Fruit fly (Drosophila melanogaster) whole organism, embryonic: ENCODE results near the gene spel1.
A peak's percentile ranks its signal among the peaks of the same experiment; 100 is the strongest.

ENCODE experiments used
- Awh ChIP-seq: fragments of 200-800 bp; sonication (Bioruptor generic); IDR thresholded peaks from 2 replicates; pipeline ENCODE4, ENCODE4 v1.3.6; 2022; ENCODE audit warnings: missing biosample characterization, missing genetic modification characterization
- Bgb ChIP-seq: fragments of 200-800 bp; sonication (Bioruptor generic); IDR thresholded peaks from 2 replicates; pipeline ENCODE4 v1.3.6; 2022; ENCODE audit warnings: missing biosample characterization, missing genetic modification characterization; ENCODE audit not compliant: partially characterized antibody
- CG11247 ChIP-seq: fragments of 200-800 bp; sonication (Bioruptor generic); IDR thresholded peaks from 2 replicates; pipeline ENCODE4 v1.3.6; 2022; ENCODE audit warnings: missing biosample characterization, missing genetic modification characterization
- CG11398 ChIP-seq: fragments of 200-800 bp; sonication (Bioruptor generic); optimal IDR thresholded peaks from 2 replicates; lab custom pipeline; 2016; ENCODE audit warnings: missing biosample characterization, missing genetic modification characterization
- CG11723 ChIP-seq: fragments of 200-800 bp; sonication (Bioruptor generic); optimal IDR thresholded peaks from 2 replicates; lab custom pipeline; 2017; ENCODE audit warnings: missing biosample characterization, mild to moderate bottlenecking, missing genetic modification characterization
- CG14014 ChIP-seq: fragments of 200-800 bp; sonication (Bioruptor generic); IDR thresholded peaks from 2 replicates; pipeline ENCODE4 v1.3.6; 2022; ENCODE audit warnings: missing biosample characterization, missing genetic modification characterization
- CG16863 ChIP-seq: fragments of 200-800 bp; sonication (Bioruptor generic); optimal IDR thresholded peaks from 3 replicates; lab custom pipeline; 2016; ENCODE audit warnings: missing biosample characterization, missing genetic modification characterization
- CG17359 ChIP-seq: fragments of 200-800 bp; sonication (Bioruptor generic); optimal IDR thresholded peaks from 3 replicates; lab custom pipeline; 2018; ENCODE audit warnings: missing biosample characterization, mild to moderate bottlenecking, missing genetic modification characterization, moderate library complexity
- CG4328 ChIP-seq: fragments of 200-800 bp; sonication (Bioruptor generic); optimal IDR thresholded peaks from 3 replicates; lab custom pipeline; 2017; ENCODE audit warnings: missing biosample characterization, missing genetic modification reagents, missing genetic modification characterization
- CG4404 ChIP-seq: fragments of 200-800 bp; sonication (Bioruptor generic); IDR thresholded peaks from 2 replicates; pipeline ENCODE4 v1.3.6; 2022; ENCODE audit warnings: missing biosample characterization, missing genetic modification characterization
- CG4820 ChIP-seq: fragments of 200-800 bp; sonication (Bioruptor generic); optimal IDR thresholded peaks from 3 replicates; lab custom pipeline; 2016; ENCODE audit warnings: missing biosample characterization, missing genetic modification characterization
- CG7372 ChIP-seq: fragments of 200-800 bp; sonication (Bioruptor generic); IDR thresholded peaks from 2 replicates; pipeline ENCODE4 v1.3.6; 2022; ENCODE audit warnings: missing biosample characterization, missing genetic modification characterization
- CG9437 ChIP-seq: fragments of 200-800 bp; sonication (Bioruptor generic); optimal IDR thresholded peaks from 2 replicates; lab custom pipeline; 2018; ENCODE audit warnings: missing biosample characterization, mild to moderate bottlenecking, missing genetic modification characterization
- Chrac-16 ChIP-seq: fragments of 200-800 bp; sonication (Bioruptor generic); optimal IDR thresholded peaks from 3 replicates; lab custom pipeline; 2016; ENCODE audit warnings: missing biosample characterization, missing genetic modification characterization
- D19A ChIP-seq: fragments of 200-800 bp; optimal IDR thresholded peaks from 3 replicates; lab custom pipeline; 2019; ENCODE audit warnings: missing biosample characterization, mild to moderate bottlenecking, missing genetic modification characterization, moderate library complexity
- Dbx ChIP-seq: fragments of 200-800 bp; sonication (Bioruptor generic); IDR thresholded peaks from 3 replicates; pipeline ENCODE4 v1.3.6; 2022; ENCODE audit warnings: missing biosample characterization, missing genetic modification characterization
- Dip3 ChIP-seq: fragments of 200-800 bp; sonication (Bioruptor generic); optimal IDR thresholded peaks from 3 replicates; lab custom pipeline; 2016; ENCODE audit warnings: missing biosample characterization, missing genetic modification characterization
- Gug ChIP-seq: fragments of 200-800 bp; sonication (Bioruptor generic); IDR thresholded peaks from 4 replicates; pipeline ENCODE4 v1.3.6; 2022; ENCODE audit warnings: missing biosample characterization, missing genetic modification characterization
- H15 ChIP-seq: fragments of 200-800 bp; sonication (Bioruptor generic); IDR thresholded peaks from 3 replicates; pipeline ENCODE4 v1.3.6; 2022; ENCODE audit warnings: missing biosample characterization, missing genetic modification characterization
- HLH3B ChIP-seq: fragments of 200-800 bp; sonication (Bioruptor generic); IDR thresholded peaks from 2 replicates; pipeline ENCODE4 v1.3.6; 2022; ENCODE audit warnings: missing biosample characterization, missing genetic modification characterization
- HLH54F ChIP-seq: fragments of 200-800 bp; sonication (Bioruptor generic); optimal IDR thresholded peaks from 3 replicates; lab custom pipeline; 2016; ENCODE audit warnings: missing biosample characterization, missing genetic modification characterization
- Med ChIP-seq: fragments of 200-800 bp; sonication (Bioruptor generic); peaks from one replicate; lab custom pipeline; 2016; ENCODE audit warnings: missing biosample characterization, missing genetic modification characterization, mild to moderate bottlenecking, inconsistent platforms, moderate library complexity
- Mes4 ChIP-seq: fragments of 200-800 bp; sonication (Bioruptor generic); optimal IDR thresholded peaks from 2 replicates; lab custom pipeline; 2016; ENCODE audit warnings: missing biosample characterization, missing genetic modification characterization
- NfI ChIP-seq: fragments of 200-800 bp; sonication (Bioruptor generic); optimal IDR thresholded peaks from 3 replicates; lab custom pipeline; 2018; ENCODE audit warnings: missing biosample characterization, mild to moderate bottlenecking, missing genetic modification characterization, moderate library complexity
- Scr ChIP-seq: fragments of 200-800 bp; sonication (Bioruptor generic); IDR thresholded peaks from 2 replicates; pipeline ENCODE4 v1.3.6; 2022; ENCODE audit warnings: missing biosample characterization, missing genetic modification characterization; ENCODE audit not compliant: partially characterized antibody
- Usf ChIP-seq: fragments of 200-800 bp; sonication (Bioruptor generic); optimal IDR thresholded peaks from 2 replicates; lab custom pipeline; 2017; ENCODE audit warnings: missing genotype, missing biosample characterization, missing genetic modification characterization
- Vsx1 ChIP-seq: fragments of 200-800 bp; sonication (Bioruptor generic); optimal IDR thresholded peaks from 2 replicates; lab custom pipeline; 2017; ENCODE audit warnings: missing biosample characterization, mild to moderate bottlenecking, missing genetic modification characterization, missing genetic modification reagents
- abd-A ChIP-seq: fragments of 200-800 bp; sonication (Bioruptor generic); optimal IDR thresholded peaks from 3 replicates; lab custom pipeline; 2019; ENCODE audit warnings: missing biosample characterization, mild to moderate bottlenecking, missing genetic modification characterization, moderate library complexity
- amos ChIP-seq: fragments of 200-800 bp; sonication (Bioruptor generic); IDR thresholded peaks from 2 replicates; pipeline ENCODE4 v1.3.6; 2022; ENCODE audit warnings: missing biosample characterization, missing genetic modification characterization; ENCODE audit not compliant: partially characterized antibody
- bcd ChIP-seq: fragments of 200-800 bp; sonication (Bioruptor generic); optimal IDR thresholded peaks from 2 replicates; lab custom pipeline; 2017; ENCODE audit warnings: missing biosample characterization, mild to moderate bottlenecking, missing genetic modification characterization
- chif ChIP-seq, 2 experiments: fragments of 200-800 bp; sonication (Bioruptor generic); optimal IDR thresholded peaks; 3 replicates each; lab custom pipeline; 2016; ENCODE audit warnings: missing biosample characterization in 2 of 2, missing genetic modification characterization in 2 of 2
- chinmo ChIP-seq: fragments of 200-800 bp; sonication (Bioruptor generic); IDR thresholded peaks from 4 replicates; pipeline ENCODE4 v1.3.6; 2022; ENCODE audit warnings: missing biosample characterization, missing genetic modification characterization; ENCODE audit not compliant: partially characterized antibody
- croc ChIP-seq: fragments of 200-800 bp; sonication (Bioruptor generic); conservative IDR thresholded peaks from 3 replicates; pipeline ENCODE4 v1.3.6; 2022; ENCODE audit warnings: missing biosample characterization, missing genetic modification characterization
- dmrt11E ChIP-seq: fragments of 200-800 bp; sonication (Bioruptor generic); optimal IDR thresholded peaks from 3 replicates; lab custom pipeline; 2018; ENCODE audit warnings: missing biosample characterization, mild to moderate bottlenecking, missing genetic modification characterization, moderate library complexity
- gce ChIP-seq: fragments of 200-800 bp; sonication (Bioruptor generic); IDR thresholded peaks from 3 replicates; pipeline ENCODE4 v1.3.6; 2022; ENCODE audit warnings: missing biosample characterization, missing genetic modification characterization
- gem ChIP-seq: fragments of 200-800 bp; sonication (Bioruptor generic); optimal IDR thresholded peaks from 2 replicates; lab custom pipeline; 2019; ENCODE audit warnings: missing biosample characterization, mild to moderate bottlenecking, missing genetic modification characterization, moderate library complexity
- grn ChIP-seq: fragments of 200-800 bp; sonication (Bioruptor generic); optimal IDR thresholded peaks from 3 replicates; lab custom pipeline; 2017; ENCODE audit warnings: missing biosample characterization, missing genetic modification characterization
- gt ChIP-seq: fragments of 200-800 bp; sonication (Bioruptor generic); IDR thresholded peaks from 2 replicates; pipeline ENCODE4 v1.3.6; 2022; ENCODE audit warnings: missing biosample characterization, missing genetic modification characterization
- her ChIP-seq: fragments of 200-800 bp; sonication (Bioruptor generic); optimal IDR thresholded peaks from 2 replicates; lab custom pipeline; 2016; ENCODE audit warnings: missing biosample characterization, missing genetic modification characterization
- jumu ChIP-seq: fragments of 200-800 bp; sonication (Bioruptor generic); optimal IDR thresholded peaks from 3 replicates; lab custom pipeline; 2016; ENCODE audit warnings: missing biosample characterization, missing genetic modification characterization
- lmd ChIP-seq: fragments of 200-800 bp; sonication (Bioruptor generic); IDR thresholded peaks from 2 replicates; pipeline ENCODE4 v1.3.6; 2022; ENCODE audit warnings: missing biosample characterization, missing genetic modification characterization
- nau ChIP-seq: fragments of 200-800 bp; sonication (Bioruptor generic); optimal IDR thresholded peaks from 3 replicates; lab custom pipeline; 2017; ENCODE audit warnings: missing biosample characterization, mild to moderate bottlenecking, missing genetic modification characterization, missing genetic modification reagents
- nmo ChIP-seq: fragments of 200-800 bp; sonication (Bioruptor generic); optimal IDR thresholded peaks from 2 replicates; lab custom pipeline; 2018; ENCODE audit warnings: missing biosample characterization, mild to moderate bottlenecking, missing genetic modification characterization, moderate library complexity
- otp ChIP-seq: fragments of 200-800 bp; sonication (Bioruptor generic); IDR thresholded peaks from 3 replicates; pipeline ENCODE4, ENCODE4 v1.3.6; 2022; ENCODE audit warnings: missing biosample characterization, missing genetic modification characterization
- run ChIP-seq: fragments of 200-800 bp; sonication (Bioruptor generic); optimal IDR thresholded peaks from 3 replicates; lab custom pipeline; 2018; ENCODE audit warnings: missing biosample characterization, mild to moderate bottlenecking, missing genetic modification characterization
- sd ChIP-seq: fragments of 200-800 bp; sonication (Bioruptor generic); optimal IDR thresholded peaks from 3 replicates; lab custom pipeline; 2018; ENCODE audit warnings: missing biosample characterization, mild to moderate bottlenecking, missing genetic modification characterization, moderate library complexity
- sens ChIP-seq: fragments of 200-800 bp; sonication (Bioruptor generic); peaks from one replicate; lab custom pipeline; 2016; ENCODE audit warnings: missing biosample characterization, missing genetic modification characterization
- sug ChIP-seq: fragments of 200-800 bp; optimal IDR thresholded peaks from 2 replicates; lab custom pipeline; 2019; ENCODE audit warnings: missing biosample characterization, mild to moderate bottlenecking, missing genetic modification characterization, moderate library complexity
- vvl ChIP-seq: fragments of 200-800 bp; sonication (Bioruptor generic); IDR thresholded peaks from 2 replicates; pipeline ENCODE4 v1.3.6; 2022; ENCODE audit warnings: missing biosample characterization, missing genetic modification characterization
- yki ChIP-seq: fragments of >200 bp; optimal IDR thresholded peaks from 3 replicates; lab custom pipeline; 2018

spel1 gene

DNA sequence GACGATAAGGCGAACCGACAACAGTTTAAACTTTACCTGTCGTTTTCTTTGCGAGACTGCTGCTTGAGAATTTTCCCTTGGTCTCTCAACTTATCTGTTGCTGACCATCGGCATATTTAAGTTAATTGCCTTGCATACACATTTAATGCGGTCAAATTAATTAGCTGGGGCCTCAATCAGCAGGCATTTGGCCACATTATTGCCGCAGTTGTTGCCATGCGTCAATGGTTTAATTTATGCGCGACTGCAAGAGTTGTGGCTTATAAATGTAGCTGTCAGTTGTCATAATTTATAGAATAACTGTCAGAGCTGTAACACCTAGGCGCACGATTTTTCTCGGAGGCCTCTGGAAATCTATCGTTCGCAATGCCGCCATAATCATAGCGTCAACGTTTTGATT lies 12.2 kb downstream of the spel1 start:
- TF ChIP-seq bcd (GFP tag; lab: Kevin White, UChicago) (no peak), Mes4 (GFP tag; lab: Kevin White, UChicago) (no peak), sens (GFP tag; lab: Kevin White, UChicago) (peak; percentile 62), H15 (no peak), nau (peak; percentile 27), gem (tag; lab: Kevin White, UChicago) (no peak), amos (GFP tag; lab: Robert Waterston, UW) (no peak), Vsx1 (GFP tag; lab: Kevin White, UChicago) (peak; percentile 55), vvl (GFP tag; lab: Robert Waterston, UW) (peak; percentile 55), CG4404 (no peak), Chrac-16 (GFP tag; lab: Kevin White, UChicago) (no peak), Bgb (no peak), chinmo (GFP tag; lab: Robert Waterston, UW) (peak; percentile 79; the same call in 2 of the 4 replicates), Awh (GFP tag; lab: Robert Waterston, UW) (peak; percentile 95), CG11247 (GFP tag; lab: Robert Waterston, UW) (no peak), otp (0 out of 3 replicates have a peak, but pooled peaks have one; percentile 6), run (peak; percentile 59), abd-A (tag; lab: Kevin White, UChicago) (peak; percentile 63), grn (peak; percentile 27), sd (tag; lab: Kevin White, UChicago) (peak; percentile 9), Dbx (GFP tag; lab: Robert Waterston, UW) (no peak), her (no peak), gt (GFP tag; lab: Robert Waterston, UW) (no peak)

DNA sequence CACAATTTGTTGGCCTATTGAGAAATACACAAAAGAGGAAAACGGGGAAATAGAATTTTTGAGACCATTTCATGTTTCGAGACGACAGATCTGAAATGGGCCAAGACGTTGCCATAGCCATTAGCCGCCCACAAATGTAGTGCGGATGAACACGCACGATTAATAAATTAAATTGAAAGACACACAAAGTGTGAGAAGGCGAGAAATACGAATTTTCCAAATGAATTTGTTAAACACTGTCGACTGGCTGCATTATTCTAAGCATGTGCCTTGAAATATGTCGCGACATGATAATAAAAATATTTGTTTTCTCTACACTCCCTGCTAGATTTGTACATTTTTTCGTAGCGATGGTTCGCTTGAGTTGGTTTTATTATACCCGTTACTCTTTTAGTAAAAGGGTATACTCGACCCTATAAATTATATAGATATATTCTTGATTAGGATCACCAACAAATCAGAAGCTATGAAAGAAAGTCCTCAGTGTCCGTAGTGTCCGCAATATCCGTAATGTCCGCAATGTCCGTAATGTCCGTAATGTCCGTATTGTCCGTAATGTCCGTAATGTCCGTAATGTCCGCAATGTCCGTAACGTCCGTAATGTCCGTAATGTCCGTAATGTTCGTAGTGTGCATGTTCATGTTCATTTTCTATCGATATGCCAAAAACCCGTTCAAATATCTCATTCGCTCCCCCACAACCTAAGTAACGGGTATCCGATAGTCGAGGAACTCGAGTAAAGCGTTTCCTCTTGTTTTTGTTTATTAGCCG lies 14.8 kb downstream of the spel1 start:
- peak; percentile 91 for TF ChIP-seq sd (tag; lab: Kevin White, UChicago)
- peak; percentile 26 for TF ChIP-seq Usf (GFP tag; lab: Kevin White, UChicago)
- 0 out of 2 replicates have a peak, but pooled peaks have one; percentile 20 for TF ChIP-seq CG14014 (GFP tag; lab: Robert Waterston, UW)
- peak; percentile 14 for TF ChIP-seq D19A (tag; lab: Kevin White, UChicago)
- peak; percentile 32 for TF ChIP-seq CG9437 (GFP tag; lab: Kevin White, UChicago)
- TF ChIP-seq chif (GFP tag; optimal IDR thresholded peaks at IDR 0.05; lab: Kevin White, UChicago): peak in 1 of 2 experiments; percentile 53
- TF ChIP-seq lmd: peak; percentile 67
- TF ChIP-seq CG4820 (GFP tag; lab: Kevin White, UChicago): peak; percentile 12
- no peak; the same call in 3 of the 4 replicates for TF ChIP-seq Gug (GFP tag; lab: Robert Waterston, UW)
- peak; percentile 1 for TF ChIP-seq HLH54F
- TF ChIP-seq NfI (GFP tag; lab: Kevin White, UChicago): peak; percentile 6
- TF ChIP-seq sug: peak; percentile 7
- TF ChIP-seq bcd (GFP tag; lab: Kevin White, UChicago): peak; percentile 48
- 0 out of 3 replicates have a peak, but pooled peaks have one; percentile 19 for TF ChIP-seq croc (GFP tag; lab: Robert Waterston, UW)
- TF ChIP-seq CG11398 (GFP tag; lab: Kevin White, UChicago): no peak
- no peak for TF ChIP-seq Scr (GFP tag; lab: Robert Waterston, UW)
- peak; percentile 45 for TF ChIP-seq CG16863 (GFP tag; lab: Kevin White, UChicago)
- peak; percentile 11 for TF ChIP-seq CG11723 (GFP tag; lab: Kevin White, UChicago)
- peak; percentile 25 for TF ChIP-seq dmrt11E (tag; lab: Kevin White, UChicago)
- no peak for TF ChIP-seq gce
- no peak for TF ChIP-seq yki (lab: Kevin White, UChicago)
- TF ChIP-seq Dip3 (GFP tag; lab: Kevin White, UChicago): peak; percentile 15
- peak; percentile 32; the same call in 1 of the 2 replicates for TF ChIP-seq HLH3B (GFP tag; lab: Robert Waterston, UW)
- peak; percentile 28 for TF ChIP-seq jumu (GFP tag; lab: Kevin White, UChicago)
- TF ChIP-seq Med (GFP tag; lab: Kevin White, UChicago): peak; percentile 70
- TF ChIP-seq CG7372 (GFP tag; lab: Robert Waterston, UW): 0 out of 2 replicates have a peak, but pooled peaks have one; percentile 21
- TF ChIP-seq CG4328 (GFP tag; lab: Kevin White, UChicago): peak; percentile 69
- peak; percentile 54 for TF ChIP-seq nmo (GFP tag; lab: Kevin White, UChicago)
- TF ChIP-seq CG17359 (tag; lab: Kevin White, UChicago): peak; percentile 22
